Worm (Caenorhabditis elegans): ENCODE data around the gene nspc-17.
"Not testable (repeated sequence)": the region's sequence is repeated elsewhere in the genome, so short reads cannot be mapped to it uniquely, and the experiment has no call there.

nspc-17 gene

DNA sequence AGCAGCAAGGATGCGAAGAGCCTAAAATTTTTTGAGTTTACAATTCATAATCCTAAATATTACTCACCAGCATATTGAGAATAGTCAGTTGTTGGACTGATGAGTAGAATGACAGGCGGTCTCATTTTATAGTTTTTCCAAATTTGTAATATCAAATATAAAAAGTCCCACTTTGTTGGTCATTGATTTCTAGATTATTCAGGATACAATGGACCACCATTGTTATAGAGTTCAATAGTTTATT, at the start of gene nspc-17:
Gene nspc-17, minus strand, starts transcription at position 101 of the 244 bp plus-strand sequence.
- TF ChIP-seq dox-1 (GFP tag; IDR thresholded peaks at IDR 0.05); egl-44 (GFP tag; IDR thresholded peaks at IDR 0.05); F55B11.4 (tag; optimal IDR thresholded peaks at IDR 0.05; ENCODE audit: borderline replicate concordance, insufficient read depth): not testable (repeated sequence)

DNA sequence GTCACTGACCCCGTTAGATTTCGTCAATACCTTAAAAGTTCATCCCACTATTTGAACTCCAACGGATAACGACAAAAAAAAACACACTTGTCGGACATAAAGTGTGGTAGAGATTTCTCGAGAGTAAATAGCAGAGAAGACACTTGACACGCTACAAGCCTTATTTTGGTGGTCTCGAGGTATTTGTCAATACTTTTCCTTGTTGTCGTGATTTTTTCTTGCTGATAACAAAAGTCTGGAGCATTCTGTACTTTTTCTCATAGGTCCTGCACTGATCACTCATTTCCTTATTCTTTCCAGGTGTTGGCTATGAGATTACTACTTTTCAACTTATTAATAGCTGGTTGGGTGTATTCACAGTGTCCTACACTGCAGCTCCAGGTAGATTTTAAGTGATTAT, 47.4 kb upstream of the nspc-17 start, which contains the start of gene lron-1:
Gene lron-1, plus strand, starts transcription at position 301 of the 400 bp plus-strand sequence.
- TF ChIP-seq ekl-4 (GFP tag; IDR thresholded peaks at IDR 0.05) (no peak), attf-6 (GFP tag; IDR thresholded peaks at IDR 0.05) (no peak), somi-1 (GFP tag; optimal IDR thresholded peaks at IDR 0.05) (no peak), ceh-40 (GFP tag; IDR thresholded peaks at IDR 0.05) (no peak), tbx-9 (tag; optimal IDR thresholded peaks at IDR 0.05; ENCODE audit: borderline replicate concordance) (no peak), ztf-6 (GFP tag; IDR thresholded peaks at IDR 0.05) (no peak), ztf-26 (tag; optimal IDR thresholded peaks at IDR 0.05) (no peak), ztf-3 (GFP tag; optimal IDR thresholded peaks at IDR 0.05) (no peak), ztf-22 (GFP tag; optimal IDR thresholded peaks at IDR 0.05) (no peak), cebp-1 (GFP tag; IDR thresholded peaks at IDR 0.05) (no peak), cebp-1 (tag; optimal IDR thresholded peaks at IDR 0.05) (no peak), chd-7 (tag; optimal IDR thresholded peaks at IDR 0.05) (no peak)

DNA sequence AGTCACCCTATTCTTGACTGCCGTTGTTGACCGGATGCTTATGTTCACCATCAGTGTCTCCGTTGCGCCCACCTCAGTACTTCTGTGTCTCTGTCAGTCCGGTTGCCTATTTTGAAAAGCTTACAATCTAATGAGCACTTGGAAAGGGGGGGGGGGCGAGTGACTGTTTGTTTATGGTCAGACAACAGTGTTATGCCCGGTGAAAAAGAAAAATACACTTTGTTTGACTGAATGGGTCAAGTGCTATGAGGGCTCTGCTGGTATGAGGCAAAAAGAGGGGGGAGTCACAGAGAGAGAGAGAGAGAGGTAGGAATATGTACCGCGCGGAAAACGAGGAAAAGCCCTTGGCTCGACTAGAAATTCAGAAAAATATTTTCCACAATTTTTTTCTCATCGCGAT, 46.3 kb upstream of the nspc-17 start:
- TF ChIP-seq lir-1 (GFP tag; conservative IDR thresholded peaks at IDR 0.05) (no peak), akir-1 (GFP tag; optimal IDR thresholded peaks at IDR 0.05) (no peak), Y56A3A.18 (GFP tag; IDR thresholded peaks at IDR 0.05) (no peak), him-1 (tag; optimal IDR thresholded peaks at IDR 0.05) (no peak), ceh-40 (GFP tag; IDR thresholded peaks at IDR 0.05) (no peak), F10E7.11 (tag; optimal IDR thresholded peaks at IDR 0.05) (no peak), F22D6.2 (tag; optimal IDR thresholded peaks at IDR 0.05) (no peak), lin-26 (GFP tag; IDR thresholded peaks at IDR 0.05) (no peak)

ce11 chrX:14568258-14568763, 43.3 kb upstream of the nspc-17 start:
- TF ChIP-seq mxl-1 (tag; optimal IDR thresholded peaks at IDR 0.05) (no peak), madf-8 (GFP tag; conservative IDR thresholded peaks at IDR 0.05) (no peak), ztf-3 (GFP tag; optimal IDR thresholded peaks at IDR 0.05) (no peak), ztf-18 (tag; optimal IDR thresholded peaks at IDR 0.05) (no peak), ceh-40 (GFP tag; IDR thresholded peaks at IDR 0.05) (no peak), aptf-2 (GFP tag; conservative IDR thresholded peaks at IDR 0.05) (no peak), egrh-3 (GFP tag; IDR thresholded peaks at IDR 0.05) (no peak), snpc-4 (GFP tag; optimal IDR thresholded peaks at IDR 0.05) (no peak), snpc-4 (tag; optimal IDR thresholded peaks at IDR 0.05) (no peak), B0035.1 (tag; optimal IDR thresholded peaks at IDR 0.05) (no peak), attf-5 (GFP tag; optimal IDR thresholded peaks at IDR 0.05) (no peak), B0336.3 (GFP tag; IDR thresholded peaks at IDR 0.05) (no peak), zfh-2 (GFP tag; conservative IDR thresholded peaks at IDR 0.05) (no peak), F49E8.2 (tag; optimal IDR thresholded peaks at IDR 0.05; ENCODE audit: insufficient read depth) (no peak), mel-28 (tag; optimal IDR thresholded peaks at IDR 0.05; ENCODE audit: borderline replicate concordance) (no peak), Y79H2A.3 (GFP tag; conservative IDR thresholded peaks at IDR 0.05) (no peak), madf-10 (tag; optimal IDR thresholded peaks at IDR 0.05) (no peak), T07F8.4 (tag; optimal IDR thresholded peaks at IDR 0.05) (no peak), pbrm-1 (GFP tag; IDR thresholded peaks at IDR 0.05) (no peak)

Data from whole organism, young adult.